Fruit fly (Drosophila melanogaster): ENCODE measurements around the gene Crk.

The Crk gene

dm6 chr4:253176-253575 lies 43.2 kb downstream of the Crk start, which contains the start of gene dpr7 (continued):
- peak; percentile 61 for TF ChIP-seq CG30020 (tag; optimal IDR thresholded peaks at IDR 0.05)
- TF ChIP-seq dmrt11E (tag; optimal IDR thresholded peaks at IDR 0.05), result no peak
- no peak for TF ChIP-seq slbo (GFP tag; IDR thresholded peaks at IDR 0.05)
- TF ChIP-seq CG13894 (tag; optimal IDR thresholded peaks at IDR 0.05), result peak; percentile 61
- no peak for TF ChIP-seq bigmax (GFP tag; optimal IDR thresholded peaks at IDR 0.05)
- TF ChIP-seq stc (GFP tag; IDR thresholded peaks at IDR 0.05), result no peak

- TF ChIP-seq otp (GFP tag; IDR thresholded peaks at IDR 0.05) (no peak), sr (GFP tag; IDR thresholded peaks at IDR 0.05) (no peak), CG32532 (GFP tag; IDR thresholded peaks at IDR 0.05) (no peak), dm (GFP tag; optimal IDR thresholded peaks at IDR 0.05) (no peak), CG1603 (tag; optimal IDR thresholded peaks at IDR 0.05) (no peak), CG7963 (GFP tag; IDR thresholded peaks at IDR 0.05; ENCODE audit: partially characterized antibody) (no peak), Ada2b (GFP tag; IDR thresholded peaks at IDR 0.05) (no peak), CG3065 (GFP tag; optimal IDR thresholded peaks at IDR 0.05) (no peak), dmrt11E (tag; optimal IDR thresholded peaks at IDR 0.05) (no peak), pita (GFP tag; optimal IDR thresholded peaks at IDR 0.05) (no peak), Optix (GFP tag; IDR thresholded peaks at IDR 0.05) (no peak), fd64A (GFP tag; optimal IDR thresholded peaks at IDR 0.05) (no peak), CG11723 (GFP tag; optimal IDR thresholded peaks at IDR 0.05) (no peak), CG6254 (GFP tag; optimal IDR thresholded peaks at IDR 0.05) (no peak), zf30C (GFP tag; optimal IDR thresholded peaks at IDR 0.05) (no peak), slou (GFP tag; optimal IDR thresholded peaks at IDR 0.05) (no peak), Tbp (GFP tag; optimal IDR thresholded peaks at IDR 0.05) (no peak), CG4404 (GFP tag; IDR thresholded peaks at IDR 0.05) (no peak), CG15696 (tag; optimal IDR thresholded peaks at IDR 0.05) (no peak)
Observed at dm6 chr4:254697-255096, 44.7 kb downstream of the Crk start, which contains the start of gene RhoGAP102A. Gene RhoGAP102A, plus strand, starts transcription at chr4:254997.

dm6 chr4:261484-262070 lies 51.6 kb downstream of the Crk start:
- peak; percentile 71 for TF ChIP-seq CG30020 (tag; optimal IDR thresholded peaks at IDR 0.05)
- TF ChIP-seq HmgD (GFP tag; optimal IDR thresholded peaks at IDR 0.05), result no peak
- peak; percentile 60 for TF ChIP-seq sug (tag; optimal IDR thresholded peaks at IDR 0.05)
- TF ChIP-seq Fer1 (GFP tag; optimal IDR thresholded peaks at IDR 0.05), result no peak
- TF ChIP-seq Sry-β (GFP tag; optimal IDR thresholded peaks at IDR 0.05), result peak; percentile 66
- peak; percentile 15 for TF ChIP-seq Sry-δ (GFP tag; optimal IDR thresholded peaks at IDR 0.05)
- TF ChIP-seq ind (GFP tag; optimal IDR thresholded peaks at IDR 0.05), result no peak
- TF ChIP-seq Rx (GFP tag; IDR thresholded peaks at IDR 0.05), result no peak
- no peak for TF ChIP-seq CG12155 (GFP tag; optimal IDR thresholded peaks at IDR 0.05)
- no peak for TF ChIP-seq CG7556 (GFP tag; optimal IDR thresholded peaks at IDR 0.05)
- TF ChIP-seq MTF-1 (GFP tag; optimal IDR thresholded peaks at IDR 0.05; ENCODE audit: borderline replicate concordance), result no peak
- TF ChIP-seq HLH4C (GFP tag; IDR thresholded peaks at IDR 0.05; ENCODE audit: partially characterized antibody), result no peak
- TF ChIP-seq CG4617 (GFP tag; optimal IDR thresholded peaks at IDR 0.05; ENCODE audit: borderline replicate concordance), result no peak
- no peak for TF ChIP-seq Bteb2 (GFP tag; optimal IDR thresholded peaks at IDR 0.05)
- peak; percentile 51 for TF ChIP-seq stwl (tag; optimal IDR thresholded peaks at IDR 0.05)
- no peak for TF ChIP-seq crp (GFP tag; optimal IDR thresholded peaks at IDR 0.05)
- peak; percentile 89 for TF ChIP-seq Ets65A (GFP tag)
- peak; percentile 62 for TF ChIP-seq CG8290 (GFP tag; optimal IDR thresholded peaks at IDR 0.05)
- peak; percentile 24 to 30 for TF ChIP-seq CG8290 (tag; optimal IDR thresholded peaks at IDR 0.05)
- peak; percentile 2 for TF ChIP-seq CG11723 (GFP tag; optimal IDR thresholded peaks at IDR 0.05)
- peak; percentile 92; the same call in 2 of the 3 replicates for TF ChIP-seq CG2199 (GFP tag; IDR thresholded peaks at IDR 0.05)

All from whole organism, embryonic.